Worm (Caenorhabditis elegans) whole organism, late embryonic: ENCODE data around the gene F17E9.2.
A peak's percentile ranks its signal among the peaks of the same experiment; 100 is the strongest.

Source experiments
- C08G9.2 ChIP-seq: sonication (generic microtip); optimal IDR thresholded peaks from 2 replicates; lab custom pipeline; 2016; ENCODE audit warnings: mild to moderate bottlenecking, missing genetic modification characterization, moderate library complexity, missing compliant biosample characterization
- C38D4.7 ChIP-seq: fragments of 200-800 bp; sonication (Bioruptor generic); optimal IDR thresholded peaks from 2 replicates; lab custom pipeline; 2018; ENCODE audit warnings: mild to moderate bottlenecking, missing genetic modification characterization, moderate library complexity, missing compliant biosample characterization
- F13H6.1 ChIP-seq: sonication (generic microtip); optimal IDR thresholded peaks from 2 replicates; lab custom pipeline; 2016; ENCODE audit warnings: missing genetic modification characterization, missing compliant biosample characterization
- K02D7.2 ChIP-seq: sonication (generic microtip); optimal IDR thresholded peaks from 2 replicates; lab custom pipeline; 2017; ENCODE audit warnings: mild to moderate bottlenecking, missing genetic modification characterization, missing compliant biosample characterization
- K09A11.1 ChIP-seq: sonication (generic microtip); optimal IDR thresholded peaks from 2 replicates; lab custom pipeline; 2017; ENCODE audit warnings: antibody characterized with exemption, mild to moderate bottlenecking, missing genetic modification characterization, missing compliant biosample characterization; ENCODE audit not compliant: insufficient read depth
- T23F11.4 ChIP-seq: fragments of 200-800 bp; sonication (Bioruptor generic); optimal IDR thresholded peaks from 2 replicates; lab custom pipeline; 2018; ENCODE audit warnings: mild to moderate bottlenecking, missing genetic modification characterization, missing compliant biosample characterization
- Y22D7AL.16 ChIP-seq: sonication (generic microtip); optimal IDR thresholded peaks from 2 replicates; lab custom pipeline; 2016; ENCODE audit warnings: missing genetic modification characterization, missing compliant biosample characterization
- ama-1 ChIP-seq: fragments of 150-350 bp; optimal IDR thresholded peaks from 2 replicates; lab custom pipeline; 2014
- ceh-14 ChIP-seq: sonication (generic microtip); optimal IDR thresholded peaks from 2 replicates; lab custom pipeline; 2016; ENCODE audit warnings: missing genotype, missing genetic modification characterization, missing compliant biosample characterization
- ceh-19 ChIP-seq: fragments of 200-800 bp; sonication (Bioruptor generic); optimal IDR thresholded peaks from 2 replicates; lab custom pipeline; 2018; ENCODE audit warnings: mild to moderate bottlenecking, missing genetic modification characterization, missing compliant biosample characterization
- ceh-22 ChIP-seq: sonication (generic microtip); optimal IDR thresholded peaks from 2 replicates; lab custom pipeline; 2017; ENCODE audit warnings: missing biosample characterization, missing genetic modification characterization
- ceh-24 ChIP-seq: sonication (generic microtip); optimal IDR thresholded peaks from 2 replicates; lab custom pipeline; 2016; ENCODE audit warnings: mild to moderate bottlenecking, missing genetic modification characterization, missing compliant biosample characterization
- ceh-30 ChIP-seq: fragments of 150-350 bp; optimal IDR thresholded peaks from 2 replicates; lab custom pipeline; 2014; ENCODE audit warnings: missing biosample characterization, missing genetic modification characterization
- ceh-31 ChIP-seq: sonication (generic microtip); optimal IDR thresholded peaks from 2 replicates; lab custom pipeline; 2016; ENCODE audit warnings: missing genetic modification characterization, missing compliant biosample characterization
- ceh-34 ChIP-seq: sonication (generic microtip); optimal IDR thresholded peaks from 2 replicates; lab custom pipeline; 2016; ENCODE audit warnings: mild to moderate bottlenecking, missing genetic modification characterization, missing compliant biosample characterization
- ceh-48 ChIP-seq: sonication (generic microtip); optimal IDR thresholded peaks from 2 replicates; lab custom pipeline; 2016; ENCODE audit warnings: missing genetic modification characterization, inconsistent platforms, missing compliant biosample characterization
- ceh-9 ChIP-seq: sonication (generic microtip); optimal IDR thresholded peaks from 2 replicates; lab custom pipeline; 2016; ENCODE audit warnings: mild to moderate bottlenecking, missing genetic modification characterization, inconsistent platforms, missing compliant biosample characterization
- che-1 ChIP-seq: sonication (generic microtip); optimal IDR thresholded peaks from 2 replicates; lab custom pipeline; 2016; ENCODE audit warnings: mild to moderate bottlenecking, missing genetic modification characterization, missing compliant biosample characterization
- dmd-4 ChIP-seq: sonication (generic microtip); optimal IDR thresholded peaks from 2 replicates; lab custom pipeline; 2016; ENCODE audit warnings: borderline replicate concordance, missing genetic modification characterization, missing compliant biosample characterization
- dve-1 ChIP-seq: sonication (generic microtip); optimal IDR thresholded peaks from 2 replicates; lab custom pipeline; 2017; ENCODE audit warnings: antibody characterized with exemption, mild to moderate bottlenecking, missing genetic modification characterization, missing compliant biosample characterization
- elt-2 ChIP-seq: sonication (generic microtip); optimal IDR thresholded peaks from 2 replicates; lab custom pipeline; 2016; ENCODE audit warnings: missing genetic modification reagents, missing genetic modification characterization, missing compliant biosample characterization
- elt-4 ChIP-seq: sonication (generic microtip); optimal IDR thresholded peaks from 2 replicates; lab custom pipeline; 2016; ENCODE audit warnings: missing genetic modification characterization, missing compliant biosample characterization
- ets-4 ChIP-seq: sonication (generic microtip); optimal IDR thresholded peaks from 2 replicates; lab custom pipeline; 2016; ENCODE audit warnings: missing genetic modification characterization, missing compliant biosample characterization
- eyg-1 ChIP-seq: sonication (generic microtip); optimal IDR thresholded peaks from 2 replicates; lab custom pipeline; 2016; ENCODE audit warnings: missing genotype, missing genetic modification characterization, missing compliant biosample characterization
- fax-1 ChIP-seq: sonication (generic microtip); optimal IDR thresholded peaks from 2 replicates; lab custom pipeline; 2016; ENCODE audit warnings: missing genotype, missing genetic modification characterization, missing compliant biosample characterization
- gmeb-2 ChIP-seq: sonication (generic microtip); optimal IDR thresholded peaks from 2 replicates; lab custom pipeline; 2016; ENCODE audit warnings: missing genetic modification characterization, inconsistent platforms, missing compliant biosample characterization
- hlh-15 ChIP-seq: sonication (generic microtip); optimal IDR thresholded peaks from 2 replicates; lab custom pipeline; 2016; ENCODE audit warnings: missing genetic modification characterization, missing compliant biosample characterization
- hlh-30 ChIP-seq: sonication (generic microtip); optimal IDR thresholded peaks from 2 replicates; lab custom pipeline; 2017; ENCODE audit warnings: antibody characterized with exemption, missing genetic modification characterization, missing compliant biosample characterization; ENCODE audit not compliant: insufficient read depth
- hlh-6 ChIP-seq: sonication (generic microtip); optimal IDR thresholded peaks from 2 replicates; lab custom pipeline; 2016; ENCODE audit warnings: missing genotype, missing genetic modification characterization, missing compliant biosample characterization
- hlh-8 ChIP-seq: sonication (generic microtip); optimal IDR thresholded peaks from 2 replicates; lab custom pipeline; 2016; ENCODE audit warnings: missing genotype, missing genetic modification characterization, missing compliant biosample characterization
- lim-6 ChIP-seq: sonication (generic microtip); optimal IDR thresholded peaks from 2 replicates; lab custom pipeline; 2016; ENCODE audit warnings: missing genetic modification characterization, missing compliant biosample characterization
- lin-11 ChIP-seq: fragments of 200-800 bp; sonication (Bioruptor generic); optimal IDR thresholded peaks from 2 replicates; lab custom pipeline; 2018; ENCODE audit warnings: mild to moderate bottlenecking, missing genetic modification characterization, missing compliant biosample characterization
- madf-2 ChIP-seq: sonication (generic microtip); optimal IDR thresholded peaks from 2 replicates; lab custom pipeline; 2017; ENCODE audit warnings: missing genetic modification characterization, missing compliant biosample characterization
- mec-3 ChIP-seq: sonication (generic microtip); optimal IDR thresholded peaks from 2 replicates; lab custom pipeline; 2016; ENCODE audit warnings: borderline replicate concordance, missing genetic modification characterization, missing compliant biosample characterization
- nfya-1 ChIP-seq: sonication (generic microtip); optimal IDR thresholded peaks from 2 replicates; lab custom pipeline; 2017; ENCODE audit warnings: missing genetic modification characterization, mild to moderate bottlenecking, missing compliant biosample characterization, antibody characterized with exemption, moderate library complexity
- pag-3 ChIP-seq: sonication (generic microtip); optimal IDR thresholded peaks from 2 replicates; lab custom pipeline; 2016; ENCODE audit warnings: missing compliant biosample characterization, missing genetic modification characterization, borderline replicate concordance
- pax-1 ChIP-seq: fragments of 150-350 bp; optimal IDR thresholded peaks from 2 replicates; lab custom pipeline; 2014; ENCODE audit warnings: missing biosample characterization, missing genetic modification characterization
- pha-4 ChIP-seq: fragments of 150-350 bp; optimal IDR thresholded peaks from 2 replicates; lab custom pipeline; 2018; ENCODE audit warnings: missing biosample characterization, missing genetic modification reagents, missing genetic modification characterization
- pqm-1 ChIP-seq: sonication (generic microtip); optimal IDR thresholded peaks from 2 replicates; lab custom pipeline; 2016; ENCODE audit warnings: missing genetic modification characterization, missing compliant biosample characterization
- rnt-1 ChIP-seq: sonication (generic microtip); optimal IDR thresholded peaks from 2 replicates; lab custom pipeline; 2016; ENCODE audit warnings: missing genetic modification characterization, missing compliant biosample characterization
- sdc-2 ChIP-seq: sonication (generic microtip); optimal IDR thresholded peaks from 2 replicates; lab custom pipeline; 2016; ENCODE audit warnings: missing genotype, missing genetic modification characterization, missing compliant biosample characterization
- sox-4 ChIP-seq: sonication (generic microtip); optimal IDR thresholded peaks from 2 replicates; lab custom pipeline; 2017; ENCODE audit warnings: mild to moderate bottlenecking, missing genetic modification characterization, inconsistent platforms, missing compliant biosample characterization
- tbx-2 ChIP-seq: sonication (generic microtip); optimal IDR thresholded peaks from 2 replicates; lab custom pipeline; 2016; ENCODE audit warnings: missing genetic modification characterization, missing compliant biosample characterization
- tbx-7 ChIP-seq: sonication (generic microtip); optimal IDR thresholded peaks from 2 replicates; lab custom pipeline; 2016; ENCODE audit warnings: missing genotype, missing genetic modification characterization, missing compliant biosample characterization
- unc-3 ChIP-seq, 2 experiments: fragments of 200-800 bp in 1 of 2; sonication (Bioruptor generic) in 1 of 2; sonication (generic microtip) in 1 of 2; conservative IDR thresholded peaks in 1 of 2; optimal IDR thresholded peaks in 1 of 2; 2 replicates each; pipeline versions ENCODE4 v1.3.6 to Lab custom; 2016 to 2022; ENCODE audit warnings: missing compliant biosample characterization in 2 of 2, missing genetic modification characterization in 2 of 2, missing genetic modification reagents in 1 of 2
- unc-42 ChIP-seq: sonication (generic microtip); optimal IDR thresholded peaks from 2 replicates; lab custom pipeline; 2016; ENCODE audit warnings: missing genotype, missing genetic modification characterization, missing compliant biosample characterization
- unc-55 ChIP-seq: sonication (generic microtip); optimal IDR thresholded peaks from 2 replicates; lab custom pipeline; 2017; ENCODE audit warnings: missing biosample characterization, missing genetic modification reagents, missing genetic modification characterization
- unc-86 ChIP-seq: sonication (generic microtip); optimal IDR thresholded peaks from 2 replicates; lab custom pipeline; 2016; ENCODE audit warnings: missing genetic modification characterization, missing compliant biosample characterization
- zip-5 ChIP-seq: sonication (generic microtip); optimal IDR thresholded peaks from 2 replicates; lab custom pipeline; 2016; ENCODE audit warnings: missing genetic modification characterization, missing compliant biosample characterization
- ztf-16 ChIP-seq: sonication (generic microtip); optimal IDR thresholded peaks from 2 replicates; lab custom pipeline; 2017; ENCODE audit warnings: missing genetic modification characterization, missing compliant biosample characterization

The F17E9.2 gene

ce11 chrIV:8369135-8369534, 13.4 kb downstream of the F17E9.2 start, which contains the start of gene D2096.6:
TSS of gene D2096.6 (minus strand) at chrIV:8369235.
- no peak for TF ChIP-seq pqm-1 (tag; lab: Kevin White, UChicago)

ce11 chrIV:8375381-8375780, 19.7 kb downstream of the F17E9.2 start:
- TF ChIP-seq ztf-16 (tag; lab: Kevin White, UChicago) (peak; percentile 82), C38D4.7 (GFP tag; lab: Kevin White, UChicago) (peak; percentile 87), pag-3 (tag; lab: Kevin White, UChicago) (peak; percentile 39), K02D7.2 (peak; percentile 51), Y22D7AL.16 (peak; percentile 70), hlh-15 (tag; lab: Kevin White, UChicago) (peak; percentile 67), ama-1 (no peak), elt-4 (tag; lab: Kevin White, UChicago) (no peak), dve-1 (peak; percentile 85), ceh-22 (tag; lab: Kevin White, UChicago) (no peak), rnt-1 (tag; lab: Kevin White, UChicago) (peak; percentile 50), hlh-8 (tag; lab: Kevin White, UChicago) (peak; percentile 66), sdc-2 (tag; lab: Kevin White, UChicago) (peak; percentile 77), zip-5 (tag; lab: Kevin White, UChicago) (peak; percentile 70), ceh-30 (tag; lab: Kevin White, UChicago) (peak; percentile 53), fax-1 (tag; lab: Kevin White, UChicago) (peak; percentile 66), gmeb-2 (tag; lab: Kevin White, UChicago) (peak; percentile 81), ceh-48 (peak; percentile 77), unc-86 (peak; percentile 84), ets-4 (tag; lab: Kevin White, UChicago) (peak; percentile 34), sox-4 (tag; lab: Kevin White, UChicago) (peak; percentile 78), unc-42 (tag; lab: Kevin White, UChicago) (peak; percentile 61), ceh-31 (tag; lab: Kevin White, UChicago) (peak; percentile 72), ceh-14 (peak; percentile 62), lin-11 (tag; lab: Kevin White, UChicago) (peak; percentile 84), elt-2 (peak; percentile 94), ceh-19 (GFP tag; lab: Kevin White, UChicago) (peak; percentile 75), ceh-34 (tag; lab: Kevin White, UChicago) (peak; percentile 87), K09A11.1 (tag; lab: Kevin White, UChicago) (peak; percentile 67), che-1 (tag; lab: Kevin White, UChicago) (peak; percentile 86), lim-6 (tag; lab: Kevin White, UChicago) (no peak), tbx-7 (peak; percentile 34), unc-3 (GFP tag; conservative IDR thresholded peaks at IDR 0.05; lab: Robert Waterston, UW) (peak; percentile 65; the same call in 1 of the 2 replicates), unc-3 (tag; optimal IDR thresholded peaks at IDR 0.05; lab: Kevin White, UChicago) (peak; percentile 79), eyg-1 (tag; lab: Kevin White, UChicago) (peak; percentile 77), ceh-24 (tag; lab: Kevin White, UChicago) (no peak), ceh-9 (peak; percentile 9), T23F11.4 (GFP tag; lab: Kevin White, UChicago) (peak; percentile 63), hlh-30 (tag; lab: Kevin White, UChicago) (peak; percentile 56), pqm-1 (tag; lab: Kevin White, UChicago) (peak; percentile 16), C08G9.2 (tag; lab: Kevin White, UChicago) (peak; percentile 69), F13H6.1 (tag; lab: Kevin White, UChicago) (peak; percentile 64), unc-55 (GFP tag; lab: Kevin White, UChicago) (peak; percentile 65), pax-1 (tag; lab: Kevin White, UChicago) (no peak), mec-3 (tag; lab: Kevin White, UChicago) (no peak), hlh-6 (peak; percentile 89), tbx-2 (tag; lab: Kevin White, UChicago) (peak; percentile 86), pha-4 (tag; lab: Kevin White, UChicago) (no peak), madf-2 (peak; percentile 86), nfya-1 (tag; lab: Kevin White, UChicago) (peak; percentile 67), dmd-4 (peak; percentile 31)
